Worm (Caenorhabditis elegans): Measurements from ENCODE around the gene pgp-1.

DNA sequence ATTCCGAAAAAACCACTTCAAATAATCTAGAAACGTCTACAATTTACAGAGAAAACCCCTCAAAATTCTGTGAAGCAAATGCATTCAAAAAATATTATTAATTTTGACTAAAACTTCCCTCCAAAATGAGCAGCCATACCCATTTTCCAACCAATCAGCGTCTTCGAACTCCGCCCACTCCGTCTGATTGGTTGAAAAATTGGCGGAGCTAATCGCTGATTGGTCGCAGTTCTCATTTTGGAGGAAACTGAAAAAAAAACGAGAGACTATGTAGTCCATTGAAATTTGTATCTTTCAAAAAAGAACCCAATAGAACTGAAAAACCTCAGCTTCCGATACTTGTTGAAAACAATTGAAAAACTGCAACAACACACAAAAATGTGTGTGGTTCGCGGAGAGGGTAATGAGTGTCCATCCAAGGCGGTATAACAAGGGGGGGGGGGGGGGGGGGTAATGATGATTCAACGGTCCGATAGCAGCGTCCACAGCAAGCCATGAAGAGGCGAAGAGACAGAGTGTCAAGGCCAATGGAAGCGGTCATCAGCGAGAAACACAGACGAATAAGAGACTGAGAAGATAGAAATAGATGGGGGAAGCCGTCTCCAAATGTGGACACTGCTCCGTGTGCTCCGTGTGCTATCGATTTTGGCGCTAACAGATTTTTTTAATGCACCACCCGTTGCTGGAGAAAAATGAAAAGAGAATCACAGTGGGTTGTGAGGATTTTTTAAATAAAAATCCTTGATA, 18.1 kb upstream of the pgp-1 start:
- peak; percentile 0 for TF ChIP-seq snu-23 (GFP tag; optimal IDR thresholded peaks at IDR 0.05)
- no peak for TF ChIP-seq ama-1 (optimal IDR thresholded peaks at IDR 0.05)
- no peak for TF ChIP-seq snpc-4 (tag; optimal IDR thresholded peaks at IDR 0.05)
- TF ChIP-seq lin-39 (tag; optimal IDR thresholded peaks at IDR 0.05): no peak
- no peak for TF ChIP-seq skn-1 (tag; optimal IDR thresholded peaks at IDR 0.05)
- no peak for TF ChIP-seq elt-3 (tag; optimal IDR thresholded peaks at IDR 0.05)
- TF ChIP-seq nhr-76 (tag; optimal IDR thresholded peaks at IDR 0.05): no peak
- no peak for TF ChIP-seq lin-35 (GFP tag; optimal IDR thresholded peaks at IDR 0.05)
- no peak for TF ChIP-seq fkh-10 (GFP tag; optimal IDR thresholded peaks at IDR 0.05)
- no peak for TF ChIP-seq nhr-11 (tag; optimal IDR thresholded peaks at IDR 0.05)
- TF ChIP-seq mdl-1 (tag; optimal IDR thresholded peaks at IDR 0.05): no peak
- no peak for TF ChIP-seq tbx-2 (tag; optimal IDR thresholded peaks at IDR 0.05)
- TF ChIP-seq aly-2 (tag; optimal IDR thresholded peaks at IDR 0.05): no peak
- no peak for TF ChIP-seq nhr-19 (GFP tag; conservative IDR thresholded peaks at IDR 0.05)
